Fruit fly (Drosophila melanogaster) whole organism, embryonic: ENCODE results near the gene CG3457.
A peak's percentile ranks its signal among the peaks of the same experiment; 100 is the strongest.

ENCODE experiments used
- Aef1 ChIP-seq: fragments of 200-800 bp; sonication (Bioruptor generic); IDR thresholded peaks from 3 replicates; pipeline ENCODE4 v1.3.6; 2022; ENCODE audit warnings: missing biosample characterization, missing genetic modification characterization
- Atf6 ChIP-seq: fragments of 200-800 bp; sonication (Bioruptor generic); IDR thresholded peaks from 2 replicates; pipeline ENCODE4 v1.3.6; 2022; ENCODE audit warnings: missing biosample characterization, missing genetic modification characterization
- Awh ChIP-seq: fragments of 200-800 bp; sonication (Bioruptor generic); IDR thresholded peaks from 2 replicates; pipeline ENCODE4, ENCODE4 v1.3.6; 2022; ENCODE audit warnings: missing biosample characterization, missing genetic modification characterization
- CG10565 ChIP-seq: fragments of 200-800 bp; sonication (Bioruptor generic); optimal IDR thresholded peaks from 3 replicates; lab custom pipeline; 2016; ENCODE audit warnings: missing biosample characterization, mild to moderate bottlenecking, missing genetic modification characterization
- CG11398 ChIP-seq: fragments of 200-800 bp; sonication (Bioruptor generic); optimal IDR thresholded peaks from 2 replicates; lab custom pipeline; 2016; ENCODE audit warnings: missing biosample characterization, missing genetic modification characterization
- CG12104 ChIP-seq: fragments of 200-800 bp; sonication (Bioruptor generic); optimal IDR thresholded peaks from 3 replicates; lab custom pipeline; 2016; ENCODE audit warnings: missing biosample characterization, missing genetic modification characterization
- CG12769 ChIP-seq: fragments of 200-800 bp; sonication (Bioruptor generic); optimal IDR thresholded peaks from 2 replicates; lab custom pipeline; 2019; ENCODE audit warnings: missing biosample characterization, mild to moderate bottlenecking, missing genetic modification characterization, moderate library complexity
- CG12942 ChIP-seq: fragments of 200-800 bp; sonication (Bioruptor generic); optimal IDR thresholded peaks from 3 replicates; lab custom pipeline; 2016; ENCODE audit warnings: missing biosample characterization, missing genetic modification characterization
- CG14050 ChIP-seq: fragments of 200-800 bp; sonication (Bioruptor generic); IDR thresholded peaks from 3 replicates; pipeline ENCODE4 v1.3.6; 2022; ENCODE audit warnings: missing biosample characterization, missing genetic modification characterization
- CG15601 ChIP-seq: fragments of 200-800 bp; sonication (Bioruptor generic); optimal IDR thresholded peaks from 3 replicates; lab custom pipeline; 2019; ENCODE audit warnings: missing biosample characterization, mild to moderate bottlenecking, missing genetic modification characterization, moderate library complexity
- CG17359 ChIP-seq: fragments of 200-800 bp; sonication (Bioruptor generic); optimal IDR thresholded peaks from 3 replicates; lab custom pipeline; 2018; ENCODE audit warnings: missing biosample characterization, mild to moderate bottlenecking, missing genetic modification characterization, moderate library complexity
- CG18262 ChIP-seq: fragments of 200-800 bp; optimal IDR thresholded peaks from 3 replicates; lab custom pipeline; 2019; ENCODE audit warnings: missing biosample characterization, mild to moderate bottlenecking, missing genetic modification characterization, moderate library complexity
- CG2120 ChIP-seq: fragments of 200-800 bp; sonication (Bioruptor generic); optimal IDR thresholded peaks from 3 replicates; lab custom pipeline; 2016; ENCODE audit warnings: missing biosample characterization, missing genetic modification characterization
- CG3838 ChIP-seq: fragments of 200-800 bp; sonication (Bioruptor generic); optimal IDR thresholded peaks from 3 replicates; lab custom pipeline; 2016; ENCODE audit warnings: missing biosample characterization, missing genetic modification characterization
- CG6854 ChIP-seq: fragments of 200-800 bp; sonication (Bioruptor generic); optimal IDR thresholded peaks from 3 replicates; lab custom pipeline; 2017; ENCODE audit warnings: missing biosample characterization, mild to moderate bottlenecking, missing genetic modification characterization
- CG7786 ChIP-seq: fragments of 200-800 bp; sonication (Bioruptor generic); optimal IDR thresholded peaks from 2 replicates; lab custom pipeline; 2016; ENCODE audit warnings: missing biosample characterization, missing genetic modification characterization
- CG8944 ChIP-seq: fragments of 200-800 bp; sonication (Bioruptor generic); optimal IDR thresholded peaks from 3 replicates; lab custom pipeline; 2016; ENCODE audit warnings: missing biosample characterization, missing genetic modification characterization
- CHES-1-like ChIP-seq: fragments of 200-800 bp; sonication (Bioruptor generic); optimal IDR thresholded peaks from 2 replicates; lab custom pipeline; 2016; ENCODE audit warnings: missing biosample characterization, missing genetic modification characterization
- D19A ChIP-seq: fragments of 200-800 bp; optimal IDR thresholded peaks from 3 replicates; lab custom pipeline; 2019; ENCODE audit warnings: missing biosample characterization, mild to moderate bottlenecking, missing genetic modification characterization, moderate library complexity
- Doc2 ChIP-seq: fragments of 200-800 bp; sonication (Bioruptor generic); IDR thresholded peaks from 2 replicates; pipeline ENCODE4 v1.3.6; 2022; ENCODE audit warnings: missing biosample characterization, missing genetic modification characterization
- Dref ChIP-seq: fragments of 200-800 bp; sonication (Bioruptor generic); IDR thresholded peaks from 2 replicates; pipeline ENCODE4 v1.3.6; 2022; ENCODE audit warnings: missing biosample characterization, missing genetic modification characterization
- E2f2 ChIP-seq: fragments of 200-800 bp; sonication (Bioruptor generic); IDR thresholded peaks from 2 replicates; pipeline ENCODE4 v1.3.6; 2022; ENCODE audit warnings: missing biosample characterization, missing genetic modification characterization
- H2.0 ChIP-seq: fragments of 200-800 bp; sonication (Bioruptor generic); IDR thresholded peaks from 2 replicates; pipeline ENCODE4 v1.3.6; 2022; ENCODE audit warnings: missing biosample characterization, missing genetic modification characterization
- HmgD ChIP-seq: fragments of 200-800 bp; sonication (Bioruptor generic); optimal IDR thresholded peaks from 3 replicates; lab custom pipeline; 2016; ENCODE audit warnings: missing biosample characterization, missing genetic modification characterization
- Lhr ChIP-seq: fragments of 200-800 bp; sonication (Bioruptor generic); optimal IDR thresholded peaks from 3 replicates; lab custom pipeline; 2017; ENCODE audit warnings: mild to moderate bottlenecking, missing biosample characterization, missing genetic modification reagents, missing genetic modification characterization
- MBD-R2 ChIP-seq: fragments of 200-800 bp; sonication (Bioruptor generic); IDR thresholded peaks from 2 replicates; pipeline ENCODE4 v1.3.6; 2022; ENCODE audit warnings: missing biosample characterization, missing genetic modification characterization
- MESR4 ChIP-seq: fragments of 200-800 bp; sonication (Bioruptor generic); optimal IDR thresholded peaks from 2 replicates; lab custom pipeline; 2018; ENCODE audit warnings: missing biosample characterization, mild to moderate bottlenecking, missing genetic modification characterization, moderate library complexity
- Oaz ChIP-seq: fragments of 200-800 bp; sonication (Bioruptor generic); IDR thresholded peaks from 2 replicates; pipeline ENCODE4 v1.3.6; 2022; ENCODE audit warnings: missing biosample characterization, missing genetic modification characterization
- Poxn ChIP-seq: fragments of 200-800 bp; sonication (Bioruptor generic); IDR thresholded peaks from 2 replicates; pipeline ENCODE4 v1.3.6; 2022; ENCODE audit warnings: missing biosample characterization, missing genetic modification characterization
- Spps ChIP-seq: fragments of 200-800 bp; sonication (Bioruptor generic); optimal IDR thresholded peaks from 2 replicates; lab custom pipeline; 2018; ENCODE audit warnings: missing biosample characterization, mild to moderate bottlenecking, missing genetic modification characterization
- Sry-β ChIP-seq: fragments of 200-800 bp; sonication (Bioruptor generic); optimal IDR thresholded peaks from 2 replicates; lab custom pipeline; 2018; ENCODE audit warnings: missing biosample characterization, mild to moderate bottlenecking, missing genetic modification characterization, moderate library complexity
- al ChIP-seq: fragments of 200-800 bp; sonication (Bioruptor generic); IDR thresholded peaks from 2 replicates; pipeline ENCODE4 v1.3.6; 2022; ENCODE audit warnings: missing biosample characterization, missing genetic modification characterization
- amos ChIP-seq: fragments of 200-800 bp; sonication (Bioruptor generic); IDR thresholded peaks from 2 replicates; pipeline ENCODE4 v1.3.6; 2022; ENCODE audit warnings: missing biosample characterization, missing genetic modification characterization; ENCODE audit not compliant: partially characterized antibody
- chn ChIP-seq: fragments of 200-800 bp; sonication (Bioruptor generic); optimal IDR thresholded peaks from 2 replicates; lab custom pipeline; 2016; ENCODE audit warnings: missing biosample characterization, missing genetic modification characterization
- croc ChIP-seq: fragments of 200-800 bp; sonication (Bioruptor generic); conservative IDR thresholded peaks from 3 replicates; pipeline ENCODE4 v1.3.6; 2022; ENCODE audit warnings: missing biosample characterization, missing genetic modification characterization
- dmrt11E ChIP-seq: fragments of 200-800 bp; sonication (Bioruptor generic); optimal IDR thresholded peaks from 3 replicates; lab custom pipeline; 2018; ENCODE audit warnings: missing biosample characterization, mild to moderate bottlenecking, missing genetic modification characterization, moderate library complexity
- h ChIP-seq: fragments of >200 bp; optimal IDR thresholded peaks from 2 replicates; lab custom pipeline; 2017
- insv ChIP-seq, 2 experiments: fragments of 200-800 bp; sonication (Bioruptor generic); optimal IDR thresholded peaks; 3 replicates each; lab custom pipeline; 2016 to 2018; ENCODE audit warnings: missing biosample characterization in 2 of 2, missing genetic modification characterization in 2 of 2
- kah ChIP-seq: fragments of 200-800 bp; sonication (Bioruptor generic); optimal IDR thresholded peaks from 2 replicates; lab custom pipeline; 2018; ENCODE audit warnings: missing biosample characterization, mild to moderate bottlenecking, missing genetic modification characterization
- lov ChIP-seq, 2 experiments: fragments of 200-800 bp in 1 of 2; fragments of >200 bp in 1 of 2; sonication (Bioruptor generic) in 1 of 2; IDR thresholded peaks in 1 of 2; optimal IDR thresholded peaks in 1 of 2; 2 replicates in 1 of 2; 3 replicates in 1 of 2; pipeline versions ENCODE4 v1.3.6 to Lab custom; 2017 to 2022; ENCODE audit warnings: missing biosample characterization in 1 of 2, missing genetic modification characterization in 1 of 2
- mirr ChIP-seq: fragments of 200-800 bp; sonication (Bioruptor generic); optimal IDR thresholded peaks from 3 replicates; lab custom pipeline; 2018; ENCODE audit warnings: missing biosample characterization, mild to moderate bottlenecking, missing genetic modification characterization
- nerfin-1 ChIP-seq: fragments of 200-800 bp; sonication (Bioruptor generic); optimal IDR thresholded peaks from 3 replicates; lab custom pipeline; 2019; ENCODE audit warnings: missing biosample characterization, mild to moderate bottlenecking, missing genetic modification characterization, moderate library complexity
- nmo ChIP-seq: fragments of 200-800 bp; sonication (Bioruptor generic); optimal IDR thresholded peaks from 2 replicates; lab custom pipeline; 2018; ENCODE audit warnings: missing biosample characterization, mild to moderate bottlenecking, missing genetic modification characterization, moderate library complexity
- pan ChIP-seq, 4 experiments: fragments of >200 bp in 3 of 4; fragments of 200-800 bp in 1 of 4; sonication (Bioruptor generic) in 1 of 4; optimal IDR thresholded peaks in 3 of 4; IDR thresholded peaks in 1 of 4; 2 replicates each; pipeline versions ENCODE4 v1.3.6 to Lab custom; 2017 to 2022; ENCODE audit warnings: missing biosample characterization in 2 of 4, missing genetic modification characterization in 2 of 4, mixed read lengths in 1 of 4
- sc ChIP-seq, 3 experiments: fragments of >200 bp in 2 of 3; fragments of 200-800 bp in 1 of 3; sonication (Bioruptor generic) in 1 of 3; optimal IDR thresholded peaks; 2 replicates in 2 of 3; 3 replicates in 1 of 3; lab custom pipeline; 2017; ENCODE audit warnings: mild to moderate bottlenecking in 1 of 3, missing biosample characterization in 1 of 3, missing genetic modification characterization in 1 of 3, missing genetic modification reagents in 1 of 3
- sd ChIP-seq: fragments of 200-800 bp; sonication (Bioruptor generic); optimal IDR thresholded peaks from 3 replicates; lab custom pipeline; 2018; ENCODE audit warnings: missing biosample characterization, mild to moderate bottlenecking, missing genetic modification characterization, moderate library complexity
- sens ChIP-seq: fragments of 200-800 bp; sonication (Bioruptor generic); peaks from one replicate; lab custom pipeline; 2016; ENCODE audit warnings: missing biosample characterization, missing genetic modification characterization
- slbo ChIP-seq: fragments of 200-800 bp; sonication (Bioruptor generic); IDR thresholded peaks from 2 replicates; pipeline ENCODE4 v1.3.6; 2022; ENCODE audit warnings: missing biosample characterization, missing genetic modification characterization
- vvl ChIP-seq: fragments of 200-800 bp; sonication (Bioruptor generic); IDR thresholded peaks from 2 replicates; pipeline ENCODE4 v1.3.6; 2022; ENCODE audit warnings: missing biosample characterization, missing genetic modification characterization
- wor ChIP-seq: fragments of 200-800 bp; sonication (Bioruptor generic); IDR thresholded peaks from 2 replicates; pipeline ENCODE4 v1.3.6; 2022; ENCODE audit warnings: missing biosample characterization, missing genetic modification characterization
- zen ChIP-seq: fragments of 200-800 bp; sonication (Bioruptor generic); optimal IDR thresholded peaks from 3 replicates; lab custom pipeline; 2018; ENCODE audit warnings: missing biosample characterization, mild to moderate bottlenecking, missing genetic modification characterization, moderate library complexity

Gene CG3457

dm6 chrX:2158668-2159163 lies 28.9 kb upstream of the CG3457 start, which contains the start of gene wapl (continued):
- no peak for TF ChIP-seq Spps
- no peak for TF ChIP-seq kah
- no peak for TF ChIP-seq lov (optimal IDR thresholded peaks at IDR 0.05; lab: Kevin White, UChicago)
- TF ChIP-seq lov (GFP tag; IDR thresholded peaks at IDR 0.05; lab: Robert Waterston, UW): no peak
- no peak for TF ChIP-seq Awh (GFP tag; lab: Robert Waterston, UW)
- no peak for TF ChIP-seq h (lab: Kevin White, UChicago)
- TF ChIP-seq CG8944 (GFP tag; lab: Kevin White, UChicago): no peak
- no peak for TF ChIP-seq CG18262
- TF ChIP-seq CG12769 (tag; lab: Kevin White, UChicago): no peak
- peak; percentile 94 for TF ChIP-seq E2f2 (GFP tag; lab: Robert Waterston, UW)
- no peak for TF ChIP-seq sd (tag; lab: Kevin White, UChicago)
- peak; percentile 54 for TF ChIP-seq slbo
- peak; percentile 22 for TF ChIP-seq zen (tag; lab: Kevin White, UChicago)
- peak; percentile 37 for TF ChIP-seq CHES-1-like (GFP tag; lab: Kevin White, UChicago)
- TF ChIP-seq CG2120 (GFP tag; lab: Kevin White, UChicago): peak; percentile 58
- TF ChIP-seq CG14050: no peak
- no peak for TF ChIP-seq CG3838 (GFP tag; lab: Kevin White, UChicago)
- TF ChIP-seq CG12104 (GFP tag; lab: Kevin White, UChicago): no peak
- TF ChIP-seq CG12942 (GFP tag; lab: Kevin White, UChicago): no peak
- TF ChIP-seq CG10565 (GFP tag; lab: Kevin White, UChicago): no peak
- peak; percentile 61 for TF ChIP-seq vvl (GFP tag; lab: Robert Waterston, UW)
- TF ChIP-seq D19A (tag; lab: Kevin White, UChicago): no peak
- TF ChIP-seq MESR4 (GFP tag; lab: Kevin White, UChicago): peak; percentile 86
- no peak for TF ChIP-seq Oaz (GFP tag; lab: Robert Waterston, UW)
- no peak for TF ChIP-seq insv (GFP tag; optimal IDR thresholded peaks at IDR 0.05; lab: Kevin White, UChicago)
- peak; percentile 34 for TF ChIP-seq nmo (GFP tag; lab: Kevin White, UChicago)
- peak; percentile 52 for TF ChIP-seq MBD-R2 (GFP tag; lab: Robert Waterston, UW)
- TF ChIP-seq Aef1 (GFP tag; lab: Robert Waterston, UW): no peak
- TF ChIP-seq nerfin-1 (tag; lab: Kevin White, UChicago): no peak
- peak; percentile 76 for TF ChIP-seq HmgD (GFP tag; lab: Kevin White, UChicago)
- no peak for TF ChIP-seq CG6854
- TF ChIP-seq Lhr (GFP tag; lab: Kevin White, UChicago): peak; percentile 67
- peak; percentile 81 for TF ChIP-seq sens (GFP tag; lab: Kevin White, UChicago)
- TF ChIP-seq CG15601 (tag; lab: Kevin White, UChicago): peak; percentile 11
- no peak for TF ChIP-seq Sry-β (GFP tag; lab: Kevin White, UChicago)
- no peak for TF ChIP-seq CG7786 (GFP tag; lab: Kevin White, UChicago)
- TF ChIP-seq CG11398 (GFP tag; lab: Kevin White, UChicago): no peak
- TF ChIP-seq chn (GFP tag; lab: Kevin White, UChicago): peak; percentile 5
- TF ChIP-seq croc (GFP tag; lab: Robert Waterston, UW): no peak
- TF ChIP-seq H2.0 (GFP tag; lab: Robert Waterston, UW): no peak
- TF ChIP-seq Doc2: no peak
- TF ChIP-seq al: no peak
- TF ChIP-seq Poxn: no peak
- no peak for TF ChIP-seq CG17359 (tag; lab: Kevin White, UChicago)
- no peak for TF ChIP-seq mirr (GFP tag; lab: Kevin White, UChicago)
- no peak for TF ChIP-seq wor
- TF ChIP-seq pan (optimal IDR thresholded peaks at IDR 0.05; lab: Kevin White, UChicago): no peak
- TF ChIP-seq pan (GFP tag; optimal IDR thresholded peaks at IDR 0.05 in 1 of 2, IDR thresholded peaks at IDR 0.05 in 1 of 2): no peak
- TF ChIP-seq dmrt11E (tag; lab: Kevin White, UChicago): no peak
- TF ChIP-seq Dref (GFP tag; lab: Robert Waterston, UW): peak; percentile 96
- peak; percentile 97 for TF ChIP-seq amos (GFP tag; lab: Robert Waterston, UW)
- no peak for TF ChIP-seq sc (optimal IDR thresholded peaks at IDR 0.05; lab: Kevin White, UChicago)
- no peak for TF ChIP-seq sc (GFP tag; optimal IDR thresholded peaks at IDR 0.05; lab: Kevin White, UChicago)
- TF ChIP-seq Atf6 (GFP tag; lab: Robert Waterston, UW): no peak
